Fruit fly (Drosophila melanogaster): ENCODE measurements around the gene CG43355.

Gene CG43355

dm6 chr2L:11488465-11489037 lies 4.0 kb downstream of the CG43355 start:
- TF ChIP-seq ttk (optimal IDR thresholded peaks at IDR 0.05): no peak
- TF ChIP-seq Myc (optimal IDR thresholded peaks at IDR 0.05): no peak
- no peak for TF ChIP-seq h (optimal IDR thresholded peaks at IDR 0.05)
- TF ChIP-seq psq (optimal IDR thresholded peaks at IDR 0.05): no peak
- no peak for TF ChIP-seq Sin3A (optimal IDR thresholded peaks at IDR 0.05)
- no peak for TF ChIP-seq insv (optimal IDR thresholded peaks at IDR 0.05)

dm6 chr2L:11493933-11494332 lies 9.4 kb downstream of the CG43355 start:
- TF ChIP-seq Myc (optimal IDR thresholded peaks at IDR 0.05): no peak
- no peak for TF ChIP-seq insv (optimal IDR thresholded peaks at IDR 0.05)
- no peak for TF ChIP-seq Sin3A (optimal IDR thresholded peaks at IDR 0.05)
- no peak for TF ChIP-seq h (optimal IDR thresholded peaks at IDR 0.05)
- no peak for TF ChIP-seq ttk (optimal IDR thresholded peaks at IDR 0.05)

- TF ChIP-seq Sin3A (optimal IDR thresholded peaks at IDR 0.05) (no peak), psq (optimal IDR thresholded peaks at IDR 0.05) (no peak), Myc (optimal IDR thresholded peaks at IDR 0.05) (no peak), h (optimal IDR thresholded peaks at IDR 0.05) (no peak), insv (optimal IDR thresholded peaks at IDR 0.05) (no peak), ttk (optimal IDR thresholded peaks at IDR 0.05) (no peak)
Measured at dm6 chr2L:11498839-11499238, 14.3 kb downstream of the CG43355 start, which contains the start of gene Cog8. Gene Cog8, minus strand, starts transcription at chr2L:11498948.

- no peak for TF ChIP-seq insv (optimal IDR thresholded peaks at IDR 0.05)
- TF ChIP-seq Sin3A (optimal IDR thresholded peaks at IDR 0.05): no peak
- no peak for TF ChIP-seq Myc (optimal IDR thresholded peaks at IDR 0.05)
Measured at dm6 chr2L:11500649-11501048, 16.1 kb downstream of the CG43355 start.

- TF ChIP-seq Sin3A (optimal IDR thresholded peaks at IDR 0.05) (no peak), h (optimal IDR thresholded peaks at IDR 0.05) (no peak), ttk (optimal IDR thresholded peaks at IDR 0.05) (no peak), Myc (optimal IDR thresholded peaks at IDR 0.05) (no peak), psq (optimal IDR thresholded peaks at IDR 0.05) (no peak), insv (optimal IDR thresholded peaks at IDR 0.05) (no peak)
Measured at dm6 chr2L:11501427-11501968, 17.0 kb downstream of the CG43355 start, which contains the start of gene spz4. Gene spz4, plus strand, starts transcription at chr2L:11501715.

dm6 chr2L:11502698-11503097 lies 18.2 kb downstream of the CG43355 start:
- no peak for TF ChIP-seq psq (optimal IDR thresholded peaks at IDR 0.05)
- TF ChIP-seq ttk (optimal IDR thresholded peaks at IDR 0.05): no peak
- TF ChIP-seq h (optimal IDR thresholded peaks at IDR 0.05): no peak
- no peak for TF ChIP-seq Sin3A (optimal IDR thresholded peaks at IDR 0.05)
- TF ChIP-seq insv (optimal IDR thresholded peaks at IDR 0.05): no peak
- TF ChIP-seq Myc (optimal IDR thresholded peaks at IDR 0.05): no peak

dm6 chr2L:11504896-11505569 lies 20.5 kb downstream of the CG43355 start:
- no peak for TF ChIP-seq insv (optimal IDR thresholded peaks at IDR 0.05)
- no peak for TF ChIP-seq h (optimal IDR thresholded peaks at IDR 0.05)
- no peak for TF ChIP-seq psq (optimal IDR thresholded peaks at IDR 0.05)
- TF ChIP-seq Myc (optimal IDR thresholded peaks at IDR 0.05): no peak
- no peak for TF ChIP-seq Sin3A (optimal IDR thresholded peaks at IDR 0.05)
- no peak for TF ChIP-seq ttk (optimal IDR thresholded peaks at IDR 0.05)

dm6 chr2L:11516526-11517441 lies 32.3 kb downstream of the CG43355 start, which contains the start of the genes Dlg5 and CG4970:
Gene Dlg5, minus strand, starts transcription at chr2L:11517081.
Gene CG4970, plus strand, starts transcription at chr2L:11517391.
- no peak for TF ChIP-seq Myc (optimal IDR thresholded peaks at IDR 0.05)
- TF ChIP-seq Sin3A (optimal IDR thresholded peaks at IDR 0.05): no peak
- no peak for TF ChIP-seq ttk (optimal IDR thresholded peaks at IDR 0.05)
- no peak for TF ChIP-seq insv (optimal IDR thresholded peaks at IDR 0.05)
- no peak for TF ChIP-seq h (optimal IDR thresholded peaks at IDR 0.05)
- no peak for TF ChIP-seq psq (optimal IDR thresholded peaks at IDR 0.05)

dm6 chr2L:11519532-11519931 lies 35.0 kb downstream of the CG43355 start, which contains the start of gene CG14929:
Gene CG14929, plus strand, starts transcription at chr2L:11519832.
- TF ChIP-seq Myc (optimal IDR thresholded peaks at IDR 0.05): no peak
- no peak for TF ChIP-seq Sin3A (optimal IDR thresholded peaks at IDR 0.05)
- no peak for TF ChIP-seq ttk (optimal IDR thresholded peaks at IDR 0.05)
- TF ChIP-seq insv (optimal IDR thresholded peaks at IDR 0.05): no peak
- TF ChIP-seq h (optimal IDR thresholded peaks at IDR 0.05): no peak
- no peak for TF ChIP-seq psq (optimal IDR thresholded peaks at IDR 0.05)

dm6 chr2L:11521185-11521584 lies 36.7 kb downstream of the CG43355 start, which contains the start of gene CG14930:
Gene CG14930, minus strand, starts transcription at chr2L:11521285.
- TF ChIP-seq h (optimal IDR thresholded peaks at IDR 0.05): no peak

dm6 chr2L:11522676-11523075 lies 38.2 kb downstream of the CG43355 start, which contains the start of gene CG43153:
Gene CG43153, minus strand, starts transcription at chr2L:11522776.
- TF ChIP-seq h (optimal IDR thresholded peaks at IDR 0.05) (no peak), Myc (optimal IDR thresholded peaks at IDR 0.05) (no peak), psq (optimal IDR thresholded peaks at IDR 0.05) (no peak), insv (optimal IDR thresholded peaks at IDR 0.05) (no peak), ttk (optimal IDR thresholded peaks at IDR 0.05) (no peak), Sin3A (optimal IDR thresholded peaks at IDR 0.05) (no peak)
